Worm (Caenorhabditis elegans) whole organism, midembryonic: ENCODE measurements around the gene F14D7.8.

Experiments used
- T22C8.4 ChIP-seq: fragments of 200-800 bp; sonication (Bioruptor generic); IDR thresholded peaks from 2 replicates; pipeline ENCODE4 v1.3.6; 2022; ENCODE audit warnings: missing genetic modification characterization, missing compliant biosample characterization
- cog-1 ChIP-seq: sonication (generic microtip); optimal IDR thresholded peaks from 2 replicates; lab custom pipeline; 2016; ENCODE audit warnings: missing genetic modification characterization, missing compliant biosample characterization
- flt-1 ChIP-seq: fragments of 200-800 bp; sonication (Bioruptor generic); IDR thresholded peaks from 2 replicates; pipeline ENCODE4 v1.3.6; 2022; ENCODE audit warnings: missing genetic modification characterization, missing compliant biosample characterization
- klf-2 ChIP-seq: fragments of 200-800 bp; sonication (Bioruptor generic); conservative IDR thresholded peaks from 2 replicates; pipeline ENCODE4 v1.3.6; 2022; ENCODE audit warnings: missing genetic modification reagents, missing genetic modification characterization, missing compliant biosample characterization
- med-1 ChIP-seq: sonication (generic microtip); optimal IDR thresholded peaks from 2 replicates; lab custom pipeline; 2017; ENCODE audit warnings: missing genetic modification characterization, mild to moderate bottlenecking, missing compliant biosample characterization, antibody characterized with exemption, missing genetic modification reagents; ENCODE audit not compliant: insufficient read depth
- ref-1 ChIP-seq: fragments of 200-800 bp; sonication (Bioruptor generic); conservative IDR thresholded peaks from 2 replicates; pipeline ENCODE4 v1.3.6; 2022; ENCODE audit warnings: missing genetic modification reagents, missing genetic modification characterization, missing compliant biosample characterization
- tab-1 ChIP-seq: fragments of 200-800 bp; sonication (Bioruptor generic); IDR thresholded peaks from 2 replicates; pipeline ENCODE4 v1.3.6; 2022; ENCODE audit warnings: missing genetic modification characterization, missing compliant biosample characterization
- ztf-23 ChIP-seq: fragments of 200-800 bp; sonication (Bioruptor generic); IDR thresholded peaks from 2 replicates; pipeline ENCODE4 v1.3.6; 2022; ENCODE audit warnings: missing genetic modification reagents, missing genetic modification characterization, missing compliant biosample characterization
- ztf-29 ChIP-seq: fragments of 200-800 bp; sonication (Bioruptor generic); IDR thresholded peaks from 2 replicates; pipeline ENCODE4 v1.3.6; 2022; ENCODE audit warnings: missing genetic modification reagents, missing genetic modification characterization, missing compliant biosample characterization

DNA sequence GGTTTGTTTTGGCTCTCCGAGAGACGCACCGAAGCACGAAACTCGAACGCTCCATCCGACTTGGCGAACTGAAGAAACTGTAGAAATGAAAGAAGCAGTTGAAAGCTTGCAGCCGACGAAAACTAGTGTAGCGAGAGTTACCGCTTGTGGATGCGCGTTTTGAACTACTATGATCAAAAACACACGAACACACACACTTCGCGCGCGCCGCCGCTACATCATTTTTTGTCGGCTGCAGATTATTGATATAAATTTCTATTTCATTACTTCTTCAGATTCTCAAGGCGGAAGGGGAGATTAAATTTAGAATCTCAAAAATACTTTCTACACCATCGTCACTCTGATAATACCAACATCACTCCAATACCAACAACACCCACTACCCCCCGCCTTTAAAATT is 49.4 kb upstream of the F14D7.8 start:
- TF ChIP-seq T22C8.4 (no peak), ztf-29 (no peak), med-1 (GFP tag; lab: Kevin White, UChicago) (no peak), tab-1 (GFP tag; lab: Robert Waterston, UW) (no peak), cog-1 (tag; lab: Kevin White, UChicago) (no peak), flt-1 (GFP tag; lab: Robert Waterston, UW) (no peak), ref-1 (GFP tag; lab: Robert Waterston, UW) (no peak), klf-2 (no peak), ztf-23 (GFP tag; lab: Robert Waterston, UW) (no peak)
